Worm (Caenorhabditis elegans) whole organism, L4 larva: Measurements from ENCODE around the gene rgs-4.
A peak's percentile ranks its signal among the peaks of the same experiment; 100 is the strongest.

Experiments
- egl-27 ChIP-seq: sonication (generic microtip); optimal IDR thresholded peaks from 3 replicates; lab custom pipeline; 2017; ENCODE audit warnings: missing biosample characterization, missing genetic modification reagents, missing genetic modification characterization
- fkh-10 ChIP-seq: fragments of 150-350 bp; optimal IDR thresholded peaks from 2 replicates; lab custom pipeline; 2014; ENCODE audit warnings: missing biosample characterization, missing genetic modification reagents, missing genetic modification characterization
- lim-7 ChIP-seq: fragments of 200-800 bp; sonication (Bioruptor generic); IDR thresholded peaks from 2 replicates; pipeline ENCODE4 v1.3.6; 2022; ENCODE audit warnings: missing genetic modification characterization, missing compliant biosample characterization
- lin-1 ChIP-seq: fragments of 200-800 bp; sonication (Bioruptor generic); IDR thresholded peaks from 2 replicates; pipeline ENCODE4 v1.3.6; 2022; ENCODE audit warnings: missing genetic modification reagents, missing genetic modification characterization, missing compliant biosample characterization
- set-16 ChIP-seq: fragments of 200-800 bp; sonication (Bioruptor generic); IDR thresholded peaks from 2 replicates; pipeline ENCODE4 v1.3.6; 2022; ENCODE audit warnings: missing genetic modification reagents, missing genetic modification characterization, missing compliant biosample characterization
- skn-1 ChIP-seq: fragments of 150-350 bp; optimal IDR thresholded peaks from 2 replicates; lab custom pipeline; 2014; ENCODE audit warnings: missing biosample characterization, missing genetic modification characterization
- snpc-4 ChIP-seq: fragments of 150-350 bp; optimal IDR thresholded peaks from 2 replicates; lab custom pipeline; 2014; ENCODE audit warnings: missing biosample characterization, missing genetic modification characterization
- unc-62 ChIP-seq, 3 experiments: fragments of 150-350 bp in 1 of 3; sonication (generic microtip); optimal IDR thresholded peaks in 2 of 3; peaks in 1 of 3; 1 replicate in 1 of 3; 2 replicates in 2 of 3; lab custom pipeline; 2014 to 2017; ENCODE audit warnings: missing biosample characterization in 3 of 3, missing genetic modification characterization in 3 of 3, missing genetic modification reagents in 3 of 3, missing genotype in 1 of 3

ce11 chrII:12629387-12629786 lies 25.2 kb upstream of the rgs-4 start, which contains the start of gene Y38E10A.28:
- no peak for TF ChIP-seq lim-7
- TF ChIP-seq unc-62 (GFP tag; optimal IDR thresholded peaks at IDR 0.05 in 1 of 2; lab: Kevin White, UChicago), result peak in 1 of 2 experiments; percentile 83
- no peak for TF ChIP-seq unc-62 (tag; optimal IDR thresholded peaks at IDR 0.05; lab: Kevin White, UChicago)
- TF ChIP-seq skn-1, result no peak
- TF ChIP-seq egl-27, result no peak
- TF ChIP-seq lin-1 (GFP tag; lab: Robert Waterston, UW), result no peak
- no peak for TF ChIP-seq set-16 (GFP tag; lab: Robert Waterston, UW)
- no peak for TF ChIP-seq fkh-10 (GFP tag; lab: Kevin White, UChicago)
- no peak for TF ChIP-seq snpc-4
